Worm (Caenorhabditis elegans) whole organism, L1 larva: Measurements from ENCODE around the gene Y36E3A.2.

Experiments
- elt-3 ChIP-seq, 6 experiments: fragments of 150-350 bp in 1 of 6; sonication (generic microtip); optimal IDR thresholded peaks; 2 replicates each; lab custom pipeline; 2017 to 2018; ENCODE audit warnings: missing biosample characterization in 6 of 6, missing genetic modification characterization in 6 of 6, inconsistent platforms in 1 of 6
- fkh-8 ChIP-seq: sonication (generic microtip); optimal IDR thresholded peaks from 2 replicates; lab custom pipeline; 2016; ENCODE audit warnings: mild to moderate bottlenecking, missing genetic modification characterization, missing compliant biosample characterization
- jun-1 ChIP-seq: fragments of 150-350 bp; optimal IDR thresholded peaks from 2 replicates; lab custom pipeline; 2014; ENCODE audit warnings: missing biosample characterization, missing genetic modification reagents, missing genetic modification characterization
- lsy-2 ChIP-seq, 2 experiments: fragments of 150-350 bp; optimal IDR thresholded peaks; 2 replicates each; lab custom pipeline; 2014; ENCODE audit warnings: missing biosample characterization in 2 of 2, missing genetic modification characterization in 2 of 2
- mdl-1 ChIP-seq, 2 experiments: fragments of 150-350 bp; optimal IDR thresholded peaks; 2 replicates each; lab custom pipeline; 2014 to 2017; ENCODE audit warnings: missing biosample characterization in 2 of 2, missing genetic modification characterization in 2 of 2, inconsistent platforms in 1 of 2
- nhr-28 ChIP-seq: fragments of 150-350 bp; optimal IDR thresholded peaks from 2 replicates; lab custom pipeline; 2014; ENCODE audit warnings: missing biosample characterization, missing genetic modification characterization
- unc-62 ChIP-seq: fragments of 150-350 bp; optimal IDR thresholded peaks from 2 replicates; lab custom pipeline; 2014; ENCODE audit warnings: missing biosample characterization, missing genetic modification reagents, missing genetic modification characterization

DNA sequence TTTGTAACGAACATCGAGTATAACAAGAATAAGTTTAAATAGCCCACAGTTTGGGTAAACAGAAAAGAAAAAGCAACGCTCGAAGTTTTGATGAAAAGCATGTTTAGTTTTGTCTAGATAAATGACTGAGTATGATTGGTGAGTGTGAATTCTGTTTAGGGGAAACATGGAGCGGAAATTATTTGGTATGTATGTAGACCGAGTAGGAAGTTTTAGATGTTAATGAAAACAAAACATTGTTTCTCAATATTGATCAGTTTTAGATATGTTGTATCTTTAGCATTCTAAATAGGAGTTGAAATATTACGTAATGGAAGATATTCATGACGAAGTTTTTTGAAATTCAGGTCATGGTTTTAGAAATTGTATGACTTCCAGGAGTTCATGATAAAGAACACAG lies 13.2 kb upstream of the Y36E3A.2 start, which contains the start of gene srbc-63:
- TF ChIP-seq nhr-28 (tag; lab: Kevin White, UChicago) = no peak
- no peak for TF ChIP-seq mdl-1 (tag; optimal IDR thresholded peaks at IDR 0.05; lab: Kevin White, UChicago)
- no peak for TF ChIP-seq jun-1 (tag; lab: Kevin White, UChicago)
- no peak for TF ChIP-seq lsy-2 (tag; optimal IDR thresholded peaks at IDR 0.05; lab: Kevin White, UChicago)
- TF ChIP-seq unc-62 (GFP tag; lab: Kevin White, UChicago) = no peak
- no peak for TF ChIP-seq fkh-8 (tag; lab: Kevin White, UChicago)
- TF ChIP-seq elt-3 (tag; optimal IDR thresholded peaks at IDR 0.05; lab: Kevin White, UChicago) = no peak
